Worm (Caenorhabditis elegans): ENCODE data around the gene dnj-20.

dnj-20 gene

ce11 chrII:9605336-9605735 is 18.6 kb downstream of the dnj-20 start, which contains the start of gene nhr-19:
Gene nhr-19, minus strand, starts transcription at chrII:9605526.
- no peak for TF ChIP-seq hnd-1 (tag; optimal IDR thresholded peaks at IDR 0.05)
- no peak for TF ChIP-seq F13C5.2 (tag; optimal IDR thresholded peaks at IDR 0.05)
- no peak for TF ChIP-seq B0310.2 (tag; optimal IDR thresholded peaks at IDR 0.05)
- TF ChIP-seq sea-1 (GFP tag; conservative IDR thresholded peaks at IDR 0.05), result no peak
- TF ChIP-seq pes-1 (GFP tag; IDR thresholded peaks at IDR 0.05), result no peak
- no peak for TF ChIP-seq ceh-36 (tag; optimal IDR thresholded peaks at IDR 0.05)
- TF ChIP-seq scrt-1 (GFP tag; IDR thresholded peaks at IDR 0.05), result no peak
- TF ChIP-seq flt-1 (GFP tag; IDR thresholded peaks at IDR 0.05), result no peak
- no peak for TF ChIP-seq hmg-4 (GFP tag; optimal IDR thresholded peaks at IDR 0.05)
- no peak for TF ChIP-seq ceh-13 (GFP tag; optimal IDR thresholded peaks at IDR 0.05)
- TF ChIP-seq tbx-11 (GFP tag; IDR thresholded peaks at IDR 0.05), result no peak

ce11 chrII:9604685-9605084 is 19.3 kb downstream of the dnj-20 start:
- no peak for TF ChIP-seq scrt-1 (GFP tag; IDR thresholded peaks at IDR 0.05)
- no peak for TF ChIP-seq tra-4 (tag; optimal IDR thresholded peaks at IDR 0.05)
- TF ChIP-seq ets-7 (tag; optimal IDR thresholded peaks at IDR 0.05), result no peak
- TF ChIP-seq tbx-11 (GFP tag; IDR thresholded peaks at IDR 0.05), result no peak
- TF ChIP-seq flt-1 (GFP tag; IDR thresholded peaks at IDR 0.05), result no peak
- TF ChIP-seq B0310.2 (tag; optimal IDR thresholded peaks at IDR 0.05), result no peak
- TF ChIP-seq ceh-36 (tag; optimal IDR thresholded peaks at IDR 0.05), result no peak
- TF ChIP-seq sea-1 (GFP tag; conservative IDR thresholded peaks at IDR 0.05), result no peak
- TF ChIP-seq aly-1 (tag; optimal IDR thresholded peaks at IDR 0.05), result no peak
- TF ChIP-seq ceh-13 (GFP tag; optimal IDR thresholded peaks at IDR 0.05), result no peak
- TF ChIP-seq pes-1 (GFP tag; IDR thresholded peaks at IDR 0.05), result no peak
- TF ChIP-seq tbx-37 (GFP tag; conservative IDR thresholded peaks at IDR 0.05), result no peak
- TF ChIP-seq ama-1 (optimal IDR thresholded peaks at IDR 0.05), result no peak
- TF ChIP-seq hnd-1 (tag; optimal IDR thresholded peaks at IDR 0.05), result no peak
- no peak for TF ChIP-seq hmbx-1 (tag; optimal IDR thresholded peaks at IDR 0.05)

ce11 chrII:9604063-9604462 is 19.9 kb downstream of the dnj-20 start:
- no peak for TF ChIP-seq F13C5.2 (tag; optimal IDR thresholded peaks at IDR 0.05)
- TF ChIP-seq hmbx-1 (tag; optimal IDR thresholded peaks at IDR 0.05), result no peak
- TF ChIP-seq ceh-13 (GFP tag; optimal IDR thresholded peaks at IDR 0.05), result no peak
- TF ChIP-seq ceh-36 (tag; optimal IDR thresholded peaks at IDR 0.05), result no peak
- TF ChIP-seq flt-1 (GFP tag; IDR thresholded peaks at IDR 0.05), result no peak
- no peak for TF ChIP-seq ama-1 (optimal IDR thresholded peaks at IDR 0.05)
- no peak for TF ChIP-seq hnd-1 (tag; optimal IDR thresholded peaks at IDR 0.05)
- no peak for TF ChIP-seq B0310.2 (tag; optimal IDR thresholded peaks at IDR 0.05)
- TF ChIP-seq sea-1 (GFP tag; conservative IDR thresholded peaks at IDR 0.05), result no peak

- TF ChIP-seq flt-1 (GFP tag; IDR thresholded peaks at IDR 0.05) (no peak), ceh-13 (GFP tag; optimal IDR thresholded peaks at IDR 0.05) (no peak), tra-4 (tag; optimal IDR thresholded peaks at IDR 0.05) (no peak), ceh-36 (tag; optimal IDR thresholded peaks at IDR 0.05) (no peak), hnd-1 (tag; optimal IDR thresholded peaks at IDR 0.05) (no peak), hmg-4 (GFP tag; optimal IDR thresholded peaks at IDR 0.05) (no peak), hmbx-1 (tag; optimal IDR thresholded peaks at IDR 0.05) (no peak), ama-1 (optimal IDR thresholded peaks at IDR 0.05) (no peak), ets-7 (tag; optimal IDR thresholded peaks at IDR 0.05) (no peak)
Observed at ce11 chrII:9603419-9603818, 20.6 kb downstream of the dnj-20 start.

- TF ChIP-seq ceh-36 (tag; optimal IDR thresholded peaks at IDR 0.05), result no peak
- no peak for TF ChIP-seq flt-1 (GFP tag; IDR thresholded peaks at IDR 0.05)
- TF ChIP-seq ama-1 (optimal IDR thresholded peaks at IDR 0.05), result no peak
- no peak for TF ChIP-seq tbx-11 (GFP tag; IDR thresholded peaks at IDR 0.05)
- no peak for TF ChIP-seq hmg-4 (GFP tag; optimal IDR thresholded peaks at IDR 0.05)
- no peak for TF ChIP-seq ceh-13 (GFP tag; optimal IDR thresholded peaks at IDR 0.05)
- no peak for TF ChIP-seq pes-1 (GFP tag; IDR thresholded peaks at IDR 0.05)
- no peak for TF ChIP-seq aly-1 (tag; optimal IDR thresholded peaks at IDR 0.05)
Observed at ce11 chrII:9602566-9602965, 21.4 kb downstream of the dnj-20 start.

- TF ChIP-seq hmg-4 (GFP tag; optimal IDR thresholded peaks at IDR 0.05) (no peak), hnd-1 (tag; optimal IDR thresholded peaks at IDR 0.05) (no peak), tra-4 (tag; optimal IDR thresholded peaks at IDR 0.05) (no peak), ets-7 (tag; optimal IDR thresholded peaks at IDR 0.05) (no peak), ceh-36 (tag; optimal IDR thresholded peaks at IDR 0.05) (no peak), tbx-11 (GFP tag; IDR thresholded peaks at IDR 0.05) (no peak), tbx-37 (GFP tag; conservative IDR thresholded peaks at IDR 0.05) (no peak), flt-1 (GFP tag; IDR thresholded peaks at IDR 0.05) (no peak), aly-1 (tag; optimal IDR thresholded peaks at IDR 0.05) (no peak), ama-1 (optimal IDR thresholded peaks at IDR 0.05) (no peak)
Observed at ce11 chrII:9601679-9602078, 22.3 kb downstream of the dnj-20 start.

ce11 chrII:9601069-9601468 is 22.9 kb downstream of the dnj-20 start:
- no peak for TF ChIP-seq ama-1 (optimal IDR thresholded peaks at IDR 0.05)
- no peak for TF ChIP-seq hnd-1 (tag; optimal IDR thresholded peaks at IDR 0.05)
- TF ChIP-seq ets-7 (tag; optimal IDR thresholded peaks at IDR 0.05), result no peak
- no peak for TF ChIP-seq sea-1 (GFP tag; conservative IDR thresholded peaks at IDR 0.05)
- TF ChIP-seq pes-1 (GFP tag; IDR thresholded peaks at IDR 0.05), result no peak
- TF ChIP-seq hmg-4 (GFP tag; optimal IDR thresholded peaks at IDR 0.05), result no peak
- no peak for TF ChIP-seq B0310.2 (tag; optimal IDR thresholded peaks at IDR 0.05)
- no peak for TF ChIP-seq ceh-13 (GFP tag; optimal IDR thresholded peaks at IDR 0.05)
- no peak for TF ChIP-seq tra-4 (tag; optimal IDR thresholded peaks at IDR 0.05)
- no peak for TF ChIP-seq hmbx-1 (tag; optimal IDR thresholded peaks at IDR 0.05)
- no peak for TF ChIP-seq tbx-37 (GFP tag; conservative IDR thresholded peaks at IDR 0.05)
- TF ChIP-seq aly-1 (tag; optimal IDR thresholded peaks at IDR 0.05), result no peak
- TF ChIP-seq tbx-11 (GFP tag; IDR thresholded peaks at IDR 0.05), result no peak
- TF ChIP-seq F13C5.2 (tag; optimal IDR thresholded peaks at IDR 0.05), result no peak
- TF ChIP-seq flt-1 (GFP tag; IDR thresholded peaks at IDR 0.05), result no peak
- TF ChIP-seq ceh-36 (tag; optimal IDR thresholded peaks at IDR 0.05), result no peak
- TF ChIP-seq scrt-1 (GFP tag; IDR thresholded peaks at IDR 0.05), result no peak

Data from whole organism, early embryonic.